Worm (Caenorhabditis elegans) whole organism, late embryonic: ENCODE data around the gene lgc-16.

Experiments
- C08G9.2 ChIP-seq: sonication (generic microtip); optimal IDR thresholded peaks from 2 replicates; lab custom pipeline; 2016; ENCODE audit warnings: mild to moderate bottlenecking, missing genetic modification characterization, moderate library complexity, missing compliant biosample characterization
- F13H6.1 ChIP-seq: sonication (generic microtip); optimal IDR thresholded peaks from 2 replicates; lab custom pipeline; 2016; ENCODE audit warnings: missing genetic modification characterization, missing compliant biosample characterization
- K02D7.2 ChIP-seq: sonication (generic microtip); optimal IDR thresholded peaks from 2 replicates; lab custom pipeline; 2017; ENCODE audit warnings: mild to moderate bottlenecking, missing genetic modification characterization, missing compliant biosample characterization
- K09A11.1 ChIP-seq: sonication (generic microtip); optimal IDR thresholded peaks from 2 replicates; lab custom pipeline; 2017; ENCODE audit warnings: antibody characterized with exemption, mild to moderate bottlenecking, missing genetic modification characterization, missing compliant biosample characterization; ENCODE audit not compliant: insufficient read depth
- ahr-1 ChIP-seq: sonication (generic microtip); optimal IDR thresholded peaks from 2 replicates; lab custom pipeline; 2016; ENCODE audit warnings: missing genetic modification characterization, missing compliant biosample characterization
- ama-1 ChIP-seq: fragments of 150-350 bp; optimal IDR thresholded peaks from 2 replicates; lab custom pipeline; 2014
- ceh-14 ChIP-seq: sonication (generic microtip); optimal IDR thresholded peaks from 2 replicates; lab custom pipeline; 2016; ENCODE audit warnings: missing genotype, missing genetic modification characterization, missing compliant biosample characterization
- ceh-18 ChIP-seq: sonication (generic microtip); optimal IDR thresholded peaks from 2 replicates; lab custom pipeline; 2016; ENCODE audit warnings: missing genetic modification characterization, missing compliant biosample characterization
- ceh-2 ChIP-seq: sonication (generic microtip); optimal IDR thresholded peaks from 2 replicates; lab custom pipeline; 2016; ENCODE audit warnings: missing genotype, missing genetic modification characterization, missing compliant biosample characterization
- ceh-22 ChIP-seq: sonication (generic microtip); optimal IDR thresholded peaks from 2 replicates; lab custom pipeline; 2017; ENCODE audit warnings: missing biosample characterization, missing genetic modification characterization
- ceh-24 ChIP-seq: sonication (generic microtip); optimal IDR thresholded peaks from 2 replicates; lab custom pipeline; 2016; ENCODE audit warnings: mild to moderate bottlenecking, missing genetic modification characterization, missing compliant biosample characterization
- ceh-31 ChIP-seq: sonication (generic microtip); optimal IDR thresholded peaks from 2 replicates; lab custom pipeline; 2016; ENCODE audit warnings: missing genetic modification characterization, missing compliant biosample characterization
- ceh-34 ChIP-seq: sonication (generic microtip); optimal IDR thresholded peaks from 2 replicates; lab custom pipeline; 2016; ENCODE audit warnings: mild to moderate bottlenecking, missing genetic modification characterization, missing compliant biosample characterization
- ceh-9 ChIP-seq: sonication (generic microtip); optimal IDR thresholded peaks from 2 replicates; lab custom pipeline; 2016; ENCODE audit warnings: mild to moderate bottlenecking, missing genetic modification characterization, inconsistent platforms, missing compliant biosample characterization
- dmd-4 ChIP-seq: sonication (generic microtip); optimal IDR thresholded peaks from 2 replicates; lab custom pipeline; 2016; ENCODE audit warnings: borderline replicate concordance, missing genetic modification characterization, missing compliant biosample characterization
- elt-2 ChIP-seq: sonication (generic microtip); optimal IDR thresholded peaks from 2 replicates; lab custom pipeline; 2016; ENCODE audit warnings: missing genetic modification reagents, missing genetic modification characterization, missing compliant biosample characterization
- ets-4 ChIP-seq: sonication (generic microtip); optimal IDR thresholded peaks from 2 replicates; lab custom pipeline; 2016; ENCODE audit warnings: missing genetic modification characterization, missing compliant biosample characterization
- eyg-1 ChIP-seq: sonication (generic microtip); optimal IDR thresholded peaks from 2 replicates; lab custom pipeline; 2016; ENCODE audit warnings: missing genotype, missing genetic modification characterization, missing compliant biosample characterization
- fkh-6 ChIP-seq: sonication (generic microtip); optimal IDR thresholded peaks from 2 replicates; lab custom pipeline; 2016; ENCODE audit warnings: missing genetic modification characterization, missing compliant biosample characterization
- gmeb-2 ChIP-seq: sonication (generic microtip); optimal IDR thresholded peaks from 2 replicates; lab custom pipeline; 2016; ENCODE audit warnings: missing genetic modification characterization, inconsistent platforms, missing compliant biosample characterization
- hlh-13 ChIP-seq: fragments of 200-800 bp; sonication (Bioruptor generic); optimal IDR thresholded peaks from 2 replicates; lab custom pipeline; 2018; ENCODE audit warnings: mild to moderate bottlenecking, missing genetic modification characterization, missing compliant biosample characterization
- hlh-15 ChIP-seq: sonication (generic microtip); optimal IDR thresholded peaks from 2 replicates; lab custom pipeline; 2016; ENCODE audit warnings: missing genetic modification characterization, missing compliant biosample characterization
- hlh-30 ChIP-seq: sonication (generic microtip); optimal IDR thresholded peaks from 2 replicates; lab custom pipeline; 2017; ENCODE audit warnings: antibody characterized with exemption, missing genetic modification characterization, missing compliant biosample characterization; ENCODE audit not compliant: insufficient read depth
- hlh-8 ChIP-seq: sonication (generic microtip); optimal IDR thresholded peaks from 2 replicates; lab custom pipeline; 2016; ENCODE audit warnings: missing genotype, missing genetic modification characterization, missing compliant biosample characterization
- lim-6 ChIP-seq: sonication (generic microtip); optimal IDR thresholded peaks from 2 replicates; lab custom pipeline; 2016; ENCODE audit warnings: missing genetic modification characterization, missing compliant biosample characterization
- lin-11 ChIP-seq: fragments of 200-800 bp; sonication (Bioruptor generic); optimal IDR thresholded peaks from 2 replicates; lab custom pipeline; 2018; ENCODE audit warnings: mild to moderate bottlenecking, missing genetic modification characterization, missing compliant biosample characterization
- madf-2 ChIP-seq: sonication (generic microtip); optimal IDR thresholded peaks from 2 replicates; lab custom pipeline; 2017; ENCODE audit warnings: missing genetic modification characterization, missing compliant biosample characterization
- odd-2 ChIP-seq: sonication (generic microtip); optimal IDR thresholded peaks from 2 replicates; lab custom pipeline; 2017; ENCODE audit warnings: antibody characterized with exemption, mild to moderate bottlenecking, missing genetic modification characterization, missing compliant biosample characterization
- pag-3 ChIP-seq: sonication (generic microtip); optimal IDR thresholded peaks from 2 replicates; lab custom pipeline; 2016; ENCODE audit warnings: missing compliant biosample characterization, missing genetic modification characterization, borderline replicate concordance
- pha-2 ChIP-seq: sonication (generic microtip); optimal IDR thresholded peaks from 2 replicates; lab custom pipeline; 2017; ENCODE audit warnings: mild to moderate bottlenecking, missing genetic modification characterization, missing compliant biosample characterization
- ref-2 ChIP-seq: sonication (generic microtip); optimal IDR thresholded peaks from 2 replicates; lab custom pipeline; 2016; ENCODE audit warnings: missing genetic modification characterization, missing compliant biosample characterization
- rnt-1 ChIP-seq: sonication (generic microtip); optimal IDR thresholded peaks from 2 replicates; lab custom pipeline; 2016; ENCODE audit warnings: missing genetic modification characterization, missing compliant biosample characterization
- sox-4 ChIP-seq: sonication (generic microtip); optimal IDR thresholded peaks from 2 replicates; lab custom pipeline; 2017; ENCODE audit warnings: mild to moderate bottlenecking, missing genetic modification characterization, inconsistent platforms, missing compliant biosample characterization
- tbx-7 ChIP-seq: sonication (generic microtip); optimal IDR thresholded peaks from 2 replicates; lab custom pipeline; 2016; ENCODE audit warnings: missing genotype, missing genetic modification characterization, missing compliant biosample characterization
- unc-3 ChIP-seq, 2 experiments: fragments of 200-800 bp in 1 of 2; sonication (Bioruptor generic) in 1 of 2; sonication (generic microtip) in 1 of 2; conservative IDR thresholded peaks in 1 of 2; optimal IDR thresholded peaks in 1 of 2; 2 replicates each; pipeline versions ENCODE4 v1.3.6 to Lab custom; 2016 to 2022; ENCODE audit warnings: missing compliant biosample characterization in 2 of 2, missing genetic modification characterization in 2 of 2, missing genetic modification reagents in 1 of 2
- unc-42 ChIP-seq: sonication (generic microtip); optimal IDR thresholded peaks from 2 replicates; lab custom pipeline; 2016; ENCODE audit warnings: missing genotype, missing genetic modification characterization, missing compliant biosample characterization
- unc-55 ChIP-seq: sonication (generic microtip); optimal IDR thresholded peaks from 2 replicates; lab custom pipeline; 2017; ENCODE audit warnings: missing biosample characterization, missing genetic modification reagents, missing genetic modification characterization

The lgc-16 gene

ce11 chrX:12154055-12154898 is 35.8 kb downstream of the lgc-16 start, which contains the start of gene mfsd-11:
TSS of gene mfsd-11 (minus strand) at chrX:12154105.
- TF ChIP-seq elt-2 (tag; lab: Kevin White, UChicago) (peak; percentile 65), pha-2 (no peak)

ce11 chrX:12158641-12159040 is 40.2 kb downstream of the lgc-16 start:
- TF ChIP-seq fkh-6 (tag; lab: Kevin White, UChicago) (no peak), dmd-4 (tag; lab: Kevin White, UChicago) (no peak), ceh-22 (tag; lab: Kevin White, UChicago) (no peak), ceh-24 (tag; lab: Kevin White, UChicago) (no peak), ceh-2 (no peak), hlh-8 (tag; lab: Kevin White, UChicago) (no peak), lin-11 (tag; lab: Kevin White, UChicago) (no peak), unc-3 (GFP tag; conservative IDR thresholded peaks at IDR 0.05; lab: Robert Waterston, UW) (no peak), unc-3 (tag; optimal IDR thresholded peaks at IDR 0.05; lab: Kevin White, UChicago) (no peak), unc-55 (GFP tag; lab: Kevin White, UChicago) (peak; percentile 22), madf-2 (no peak), ceh-18 (peak; percentile 0), tbx-7 (tag; lab: Kevin White, UChicago) (no peak), rnt-1 (tag; lab: Kevin White, UChicago) (peak; percentile 4), ceh-9 (tag; lab: Kevin White, UChicago) (no peak), ahr-1 (tag; lab: Kevin White, UChicago) (no peak), ceh-14 (tag; lab: Kevin White, UChicago) (no peak), sox-4 (no peak), pag-3 (tag; lab: Kevin White, UChicago) (no peak), hlh-30 (tag; lab: Kevin White, UChicago) (no peak), ama-1 (lab: Kevin White, UChicago) (no peak), ceh-31 (tag; lab: Kevin White, UChicago) (no peak), hlh-15 (tag; lab: Kevin White, UChicago) (no peak), K09A11.1 (tag; lab: Kevin White, UChicago) (no peak), eyg-1 (tag; lab: Kevin White, UChicago) (no peak), F13H6.1 (tag; lab: Kevin White, UChicago) (no peak), ceh-34 (tag; lab: Kevin White, UChicago) (no peak)

ce11 chrX:12160002-12160690 is 41.7 kb downstream of the lgc-16 start, which contains the start of gene F57G12.2:
TSS of gene F57G12.2 (minus strand) at chrX:12160052.
- no peak for TF ChIP-seq lin-11 (tag; lab: Kevin White, UChicago)
- TF ChIP-seq odd-2 (tag; lab: Kevin White, UChicago) = no peak
- no peak for TF ChIP-seq ceh-18

ce11 chrX:12162659-12163058 is 44.2 kb downstream of the lgc-16 start:
- no peak for TF ChIP-seq lim-6 (tag; lab: Kevin White, UChicago)

- TF ChIP-seq C08G9.2 (tag; lab: Kevin White, UChicago) (no peak), ref-2 (no peak), ceh-22 (tag; lab: Kevin White, UChicago) (no peak), rnt-1 (tag; lab: Kevin White, UChicago) (no peak), gmeb-2 (tag; lab: Kevin White, UChicago) (no peak), K02D7.2 (no peak), lin-11 (tag; lab: Kevin White, UChicago) (no peak), ceh-34 (tag; lab: Kevin White, UChicago) (no peak), unc-42 (tag; lab: Kevin White, UChicago) (no peak), hlh-13 (GFP tag; lab: Kevin White, UChicago) (no peak), ets-4 (tag; lab: Kevin White, UChicago) (no peak), ceh-9 (tag; lab: Kevin White, UChicago) (no peak)
These were observed 45.6 kb downstream of the lgc-16 start for ce11 chrX:12164047-12164446.
